Fruit fly (Drosophila melanogaster) whole organism, pupa: ENCODE measurements around the gene Mst85C.

Source experiments
- CG12605 ChIP-seq: fragments of 200-800 bp; sonication (Bioruptor generic); IDR thresholded peaks from 2 replicates; pipeline ENCODE4 v1.3.6; 2022; ENCODE audit warnings: missing biosample characterization, missing genetic modification characterization
- CG13204 ChIP-seq: fragments of 200-800 bp; sonication (Bioruptor generic); optimal IDR thresholded peaks from 2 replicates; lab custom pipeline; 2018; ENCODE audit warnings: missing biosample characterization, mild to moderate bottlenecking, missing genetic modification characterization, moderate library complexity
- CG14655 ChIP-seq: fragments of 200-800 bp; sonication (Bioruptor generic); optimal IDR thresholded peaks from 3 replicates; lab custom pipeline; 2017; ENCODE audit warnings: mild to moderate bottlenecking, missing biosample characterization, missing genetic modification reagents, missing genetic modification characterization
- CG15710 ChIP-seq: fragments of 200-800 bp; sonication (Bioruptor generic); optimal IDR thresholded peaks from 2 replicates; lab custom pipeline; 2018; ENCODE audit warnings: missing biosample characterization, mild to moderate bottlenecking, missing genetic modification characterization, moderate library complexity
- CG17806 ChIP-seq: fragments of 200-800 bp; sonication (Bioruptor generic); optimal IDR thresholded peaks from 2 replicates; lab custom pipeline; 2018; ENCODE audit warnings: missing biosample characterization, mild to moderate bottlenecking, missing genetic modification characterization, moderate library complexity
- CG32121 ChIP-seq: fragments of 200-800 bp; sonication (Bioruptor generic); IDR thresholded peaks from 2 replicates; pipeline ENCODE4 v1.3.6; 2022; ENCODE audit warnings: missing biosample characterization, missing genetic modification characterization
- CG34367 ChIP-seq: fragments of 200-800 bp; sonication (Bioruptor generic); optimal IDR thresholded peaks from 2 replicates; lab custom pipeline; 2018; ENCODE audit warnings: missing biosample characterization, mild to moderate bottlenecking, missing genetic modification characterization
- CG4496 ChIP-seq: fragments of 200-800 bp; sonication (Bioruptor generic); IDR thresholded peaks from 3 replicates; pipeline ENCODE4 v1.3.6; 2022; ENCODE audit warnings: missing biosample characterization, missing genetic modification characterization
- CG8159 ChIP-seq: fragments of 200-800 bp; sonication (Bioruptor generic); optimal IDR thresholded peaks from 3 replicates; lab custom pipeline; 2018; ENCODE audit warnings: missing biosample characterization, mild to moderate bottlenecking, missing genetic modification characterization, moderate library complexity
- CG8301 ChIP-seq: fragments of 200-800 bp; sonication (Bioruptor generic); optimal IDR thresholded peaks from 2 replicates; lab custom pipeline; 2018; ENCODE audit warnings: missing biosample characterization, mild to moderate bottlenecking, missing genetic modification characterization
- CG9948 ChIP-seq: fragments of 200-800 bp; sonication (Bioruptor generic); optimal IDR thresholded peaks from 2 replicates; lab custom pipeline; 2018; ENCODE audit warnings: missing biosample characterization, mild to moderate bottlenecking, missing genetic modification characterization, moderate library complexity
- D1 ChIP-seq: fragments of 200-800 bp; sonication (Bioruptor generic); optimal IDR thresholded peaks from 2 replicates; lab custom pipeline; 2018; ENCODE audit warnings: missing biosample characterization, mild to moderate bottlenecking, missing genetic modification characterization, moderate library complexity
- Ets98B ChIP-seq: fragments of 200-800 bp; sonication (Bioruptor generic); IDR thresholded peaks from 2 replicates; pipeline ENCODE4 v1.3.6; 2022; ENCODE audit warnings: missing biosample characterization, missing genetic modification characterization
- Pif1A ChIP-seq: fragments of 200-800 bp; sonication (Bioruptor generic); optimal IDR thresholded peaks from 3 replicates; lab custom pipeline; 2016; ENCODE audit warnings: missing biosample characterization, missing genetic modification characterization
- Pif1B ChIP-seq: fragments of 200-800 bp; sonication (Bioruptor generic); optimal IDR thresholded peaks from 3 replicates; lab custom pipeline; 2016; ENCODE audit warnings: missing biosample characterization, missing genetic modification characterization
- fd96Ca ChIP-seq: fragments of 200-800 bp; sonication (Bioruptor generic); IDR thresholded peaks from 3 replicates; pipeline ENCODE4 v1.3.6; 2022; ENCODE audit warnings: missing biosample characterization, missing genetic modification characterization
- gl ChIP-seq: fragments of 200-800 bp; sonication (Bioruptor generic); optimal IDR thresholded peaks from 2 replicates; lab custom pipeline; 2018; ENCODE audit warnings: missing biosample characterization, mild to moderate bottlenecking, missing genetic modification characterization

The Mst85C gene

dm6 chr3R:9079638-9080037 is 31.2 kb downstream of the Mst85C start:
- TF ChIP-seq CG8301 (tag; lab: Kevin White, UChicago): no peak
- TF ChIP-seq Pif1B (GFP tag; lab: Kevin White, UChicago): no peak
- no peak for TF ChIP-seq CG12605 (GFP tag; lab: Robert Waterston, UW)
- no peak for TF ChIP-seq Ets98B (GFP tag; lab: Robert Waterston, UW)
- no peak for TF ChIP-seq D1 (tag; lab: Kevin White, UChicago)
- no peak for TF ChIP-seq CG15710
- no peak for TF ChIP-seq gl
- no peak for TF ChIP-seq CG13204
- no peak for TF ChIP-seq Pif1A

DNA sequence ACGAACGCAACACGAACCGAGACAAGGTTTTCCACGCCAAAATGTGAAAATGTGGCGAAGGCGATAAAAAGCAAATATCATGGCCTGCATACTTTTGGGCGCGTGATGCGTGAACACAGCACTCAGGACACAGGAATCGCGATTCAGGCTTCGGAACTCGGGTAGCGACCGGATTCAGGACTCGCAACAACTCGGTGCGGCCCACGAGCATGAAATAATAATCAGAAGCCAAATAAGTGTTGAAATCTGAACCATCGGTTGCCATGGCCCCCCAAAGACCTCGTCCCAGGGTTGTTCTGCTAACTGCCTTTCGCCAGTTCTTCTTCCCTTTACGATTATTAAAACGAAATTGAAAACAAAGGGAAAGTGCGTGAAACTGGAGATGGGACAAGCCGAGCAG is 33.9 kb downstream of the Mst85C start:
- TF ChIP-seq CG8301 (tag; lab: Kevin White, UChicago): no peak
- TF ChIP-seq CG4496: no peak
- TF ChIP-seq CG9948 (tag; lab: Kevin White, UChicago): no peak
- TF ChIP-seq CG8159 (tag; lab: Kevin White, UChicago): no peak

DNA sequence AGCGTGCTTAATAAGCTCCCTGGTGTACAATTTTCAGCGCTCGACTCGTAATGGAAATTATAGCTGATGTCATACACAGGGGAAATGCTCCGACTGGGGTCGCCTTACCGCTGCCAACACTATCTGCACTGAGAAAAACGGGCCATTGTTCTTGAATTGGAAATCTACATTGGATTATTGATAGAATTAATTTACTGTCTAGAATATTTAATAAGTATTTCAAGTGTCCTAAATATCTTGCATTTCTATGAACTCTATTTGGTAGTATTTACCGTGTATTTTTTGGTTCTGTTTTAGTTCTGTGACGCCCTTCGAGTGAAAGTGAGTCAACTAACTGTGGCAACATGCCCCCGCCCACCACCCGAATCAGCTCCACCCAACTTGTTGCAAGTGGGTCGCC is 34.9 kb downstream of the Mst85C start:
- TF ChIP-seq CG14655 (GFP tag; lab: Kevin White, UChicago) (peak; percentile 34), CG32121 (GFP tag; lab: Robert Waterston, UW) (peak; percentile 30; the same call in 1 of the 2 replicates), CG15710 (no peak), CG4496 (peak; percentile 16; the same call in 1 of the 3 replicates)

DNA sequence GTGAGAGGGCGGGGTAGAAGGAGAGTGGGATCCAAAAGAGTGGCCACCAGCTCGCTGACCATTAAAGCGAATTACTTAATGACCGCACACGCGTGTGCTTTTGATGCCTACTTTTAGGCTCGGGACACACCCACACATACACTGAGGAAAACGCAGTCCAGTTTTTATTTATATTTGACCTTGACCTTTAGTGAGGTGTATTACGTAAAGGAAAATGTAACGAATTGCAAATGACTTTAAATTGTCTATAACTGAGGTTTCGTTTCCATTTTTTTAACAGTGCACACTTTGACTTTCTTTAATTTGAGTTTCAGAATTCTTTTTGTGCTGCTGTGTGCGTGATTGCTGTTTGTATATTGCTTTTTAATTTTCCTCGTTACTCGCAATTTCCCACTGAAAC is 36.9 kb downstream of the Mst85C start:
- 0 out of 3 replicates have a peak, but pooled peaks have one; percentile 11 for TF ChIP-seq fd96Ca (GFP tag; lab: Robert Waterston, UW)
- peak; percentile 36 for TF ChIP-seq CG8301 (tag; lab: Kevin White, UChicago)
- peak; percentile 7 for TF ChIP-seq CG17806 (tag; lab: Kevin White, UChicago)
- TF ChIP-seq CG34367 (tag; lab: Kevin White, UChicago): no peak
- TF ChIP-seq CG14655 (GFP tag; lab: Kevin White, UChicago): peak; percentile 61
- TF ChIP-seq gl: no peak
- TF ChIP-seq CG8159 (tag; lab: Kevin White, UChicago): no peak

dm6 chr3R:9090303-9090702 is 41.9 kb downstream of the Mst85C start:
- TF ChIP-seq CG9948 (tag; lab: Kevin White, UChicago) (no peak), Pif1B (GFP tag; lab: Kevin White, UChicago) (no peak), gl (no peak), CG17806 (tag; lab: Kevin White, UChicago) (no peak), CG12605 (GFP tag; lab: Robert Waterston, UW) (no peak), CG14655 (GFP tag; lab: Kevin White, UChicago) (no peak)
